Worm (Caenorhabditis elegans) whole organism, L1 larva: ENCODE measurements around the gene lev-1.

Source experiments
- C16A3.4 ChIP-seq: fragments of 150-350 bp; optimal IDR thresholded peaks from 2 replicates; lab custom pipeline; 2014; ENCODE audit warnings: missing biosample characterization, missing genetic modification characterization
- efl-1 ChIP-seq, 4 experiments: fragments of 150-350 bp; optimal IDR thresholded peaks in 3 of 4; peaks in 1 of 4; 1 replicate in 1 of 4; 2 replicates in 3 of 4; lab custom pipeline; 2014; ENCODE audit warnings: missing biosample characterization in 2 of 4, missing genetic modification characterization in 2 of 4, missing genetic modification reagents in 2 of 4
- fkh-10 ChIP-seq: sonication (generic microtip); optimal IDR thresholded peaks from 2 replicates; lab custom pipeline; 2017; ENCODE audit warnings: missing biosample characterization, missing genetic modification reagents, missing genetic modification characterization
- lin-13 ChIP-seq: fragments of 150-350 bp; optimal IDR thresholded peaks from 2 replicates; lab custom pipeline; 2014; ENCODE audit warnings: missing biosample characterization, missing genetic modification reagents, missing genetic modification characterization
- pqm-1 ChIP-seq: sonication (generic microtip); optimal IDR thresholded peaks from 3 replicates; lab custom pipeline; 2017; ENCODE audit warnings: missing biosample characterization, missing genetic modification characterization
- zag-1 ChIP-seq: fragments of 150-350 bp; optimal IDR thresholded peaks from 2 replicates; lab custom pipeline; 2014; ENCODE audit warnings: missing biosample characterization, missing genetic modification characterization

DNA sequence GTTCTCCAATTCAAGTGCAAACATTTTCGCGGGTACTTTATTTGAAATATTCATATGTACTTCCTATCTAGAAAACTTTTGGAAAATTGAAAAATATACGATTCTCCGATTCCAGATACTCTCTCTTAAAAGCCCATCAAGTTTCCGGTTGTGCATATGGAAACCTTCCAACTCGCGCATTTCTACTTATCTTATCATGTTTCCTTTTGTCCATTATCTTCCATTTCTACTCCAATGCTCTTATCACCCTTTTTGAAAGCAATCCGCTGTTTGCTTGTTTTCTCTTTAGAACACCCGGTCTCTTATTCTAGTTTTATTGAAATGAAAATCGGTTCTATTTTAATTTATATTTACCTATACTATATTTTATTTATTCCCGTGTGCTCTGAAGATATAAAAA is 42.5 kb upstream of the lev-1 start, which contains the start of gene C48D1.5:
- TF ChIP-seq C16A3.4 (no peak), pqm-1 (tag; lab: Kevin White, UChicago) (no peak), efl-1 (optimal IDR thresholded peaks at IDR 0.05; lab: Kevin White, UChicago) (no peak), efl-1 (GFP tag; optimal IDR thresholded peaks at IDR 0.05 in 1 of 2; lab: Kevin White, UChicago) (no peak), lin-13 (GFP tag; lab: Kevin White, UChicago) (no peak), zag-1 (tag; lab: Kevin White, UChicago) (no peak), fkh-10 (GFP tag; lab: Kevin White, UChicago) (no peak)
